Worm (Caenorhabditis elegans) whole organism, L4 larva: ENCODE measurements around the gene C08G9.1.

Experiments used
- T20F7.1 ChIP-seq: fragments of 200-800 bp; sonication (Bioruptor generic); optimal IDR thresholded peaks from 2 replicates; lab custom pipeline; 2018; ENCODE audit warnings: mild to moderate bottlenecking, missing genetic modification characterization, missing compliant biosample characterization
- T26A8.4 ChIP-seq: fragments of 200-800 bp; sonication (Bioruptor generic); IDR thresholded peaks from 2 replicates; pipeline ENCODE4 v1.3.6; 2022; ENCODE audit warnings: missing genetic modification characterization, missing compliant biosample characterization
- aha-1 ChIP-seq: fragments of 150-350 bp; peaks from one replicate; lab custom pipeline; 2014; ENCODE audit warnings: missing biosample characterization, missing genetic modification characterization
- ceh-20 ChIP-seq: fragments of 200-800 bp; sonication (Bioruptor generic); IDR thresholded peaks from 2 replicates; pipeline ENCODE4 v1.3.6; 2022; ENCODE audit warnings: missing genetic modification reagents, missing genetic modification characterization, missing compliant biosample characterization
- ceh-62 ChIP-seq: sonication (generic microtip); optimal IDR thresholded peaks from 2 replicates; lab custom pipeline; 2017; ENCODE audit warnings: missing biosample characterization, missing genetic modification characterization
- ces-1 ChIP-seq: fragments of 150-350 bp; sonication (generic microtip); optimal IDR thresholded peaks from 4 replicates; lab custom pipeline; 2014; ENCODE audit warnings: missing biosample characterization, missing genetic modification reagents, missing genetic modification characterization
- cey-2 ChIP-seq: sonication (generic microtip); optimal IDR thresholded peaks from 3 replicates; lab custom pipeline; 2017; ENCODE audit warnings: missing genetic modification characterization, mild to moderate bottlenecking, missing compliant biosample characterization, antibody characterized with exemption, borderline replicate concordance; ENCODE audit not compliant: insufficient read depth
- daf-12 ChIP-seq: fragments of 150-350 bp; optimal IDR thresholded peaks from 2 replicates; lab custom pipeline; 2014; ENCODE audit warnings: missing biosample characterization, missing genetic modification reagents, missing genetic modification characterization
- daf-16 ChIP-seq, 3 experiments: sonication (generic microtip); optimal IDR thresholded peaks; 2 replicates each; lab custom pipeline; 2016 to 2017; ENCODE audit warnings: missing genetic modification characterization in 3 of 3, missing genetic modification reagents in 3 of 3, mild to moderate bottlenecking in 2 of 3, missing compliant biosample characterization in 2 of 3, missing biosample characterization in 1 of 3, moderate library complexity in 1 of 3
- daf-19 ChIP-seq: fragments of 200-800 bp; sonication (Bioruptor generic); conservative IDR thresholded peaks from 2 replicates; pipeline ENCODE4 v1.3.6; 2022; ENCODE audit warnings: missing genetic modification characterization, missing compliant biosample characterization
- dmd-6 ChIP-seq: fragments of 200-800 bp; sonication (Bioruptor generic); IDR thresholded peaks from 2 replicates; pipeline ENCODE4 v1.3.6; 2022; ENCODE audit warnings: missing genetic modification reagents, missing genetic modification characterization, missing compliant biosample characterization
- dmd-8 ChIP-seq: fragments of 200-800 bp; sonication (Bioruptor generic); IDR thresholded peaks from 2 replicates; pipeline ENCODE4 v1.3.6; 2022; ENCODE audit warnings: missing genetic modification characterization, missing compliant biosample characterization
- dpl-1 ChIP-seq: fragments of 150-350 bp; optimal IDR thresholded peaks from 2 replicates; lab custom pipeline; 2014; ENCODE audit warnings: missing biosample characterization, missing genetic modification reagents, missing genetic modification characterization
- dve-1 ChIP-seq: sonication (generic microtip); optimal IDR thresholded peaks from 2 replicates; lab custom pipeline; 2017; ENCODE audit warnings: antibody characterized with exemption, mild to moderate bottlenecking, missing genetic modification characterization, missing compliant biosample characterization; ENCODE audit not compliant: insufficient read depth
- fkh-10 ChIP-seq: fragments of 150-350 bp; optimal IDR thresholded peaks from 2 replicates; lab custom pipeline; 2014; ENCODE audit warnings: missing biosample characterization, missing genetic modification reagents, missing genetic modification characterization
- fos-1 ChIP-seq: fragments of 150-350 bp; optimal IDR thresholded peaks from 2 replicates; lab custom pipeline; 2014; ENCODE audit warnings: missing biosample characterization, missing genetic modification characterization
- hif-1 ChIP-seq, 2 experiments: sonication (generic microtip); optimal IDR thresholded peaks; 2 replicates each; lab custom pipeline; 2016 to 2017; ENCODE audit warnings: missing compliant biosample characterization in 2 of 2, missing genetic modification characterization in 2 of 2, missing genetic modification reagents in 2 of 2, missing genotype in 2 of 2, mild to moderate bottlenecking in 1 of 2
- hlh-11 ChIP-seq: fragments of 200-800 bp; sonication (Bioruptor generic); optimal IDR thresholded peaks from 2 replicates; lab custom pipeline; 2018; ENCODE audit warnings: mild to moderate bottlenecking, missing genetic modification characterization, missing compliant biosample characterization
- hlh-30 ChIP-seq: sonication (generic microtip); optimal IDR thresholded peaks from 2 replicates; lab custom pipeline; 2017; ENCODE audit warnings: antibody characterized with exemption, mild to moderate bottlenecking, missing genetic modification characterization, missing compliant biosample characterization; ENCODE audit not compliant: insufficient read depth
- lin-1 ChIP-seq: fragments of 200-800 bp; sonication (Bioruptor generic); IDR thresholded peaks from 2 replicates; pipeline ENCODE4 v1.3.6; 2022; ENCODE audit warnings: missing genetic modification reagents, missing genetic modification characterization, missing compliant biosample characterization
- lin-38 ChIP-seq: fragments of 200-800 bp; sonication (Bioruptor generic); IDR thresholded peaks from 2 replicates; pipeline ENCODE4 v1.3.6; 2022; ENCODE audit warnings: missing genetic modification reagents, missing genetic modification characterization, missing compliant biosample characterization
- lin-39 ChIP-seq: fragments of 150-350 bp; optimal IDR thresholded peaks from 2 replicates; lab custom pipeline; 2014; ENCODE audit warnings: missing biosample characterization, missing genetic modification reagents, missing genetic modification characterization
- lsy-2 ChIP-seq, 2 experiments: fragments of 150-350 bp in 1 of 2; sonication (generic microtip) in 1 of 2; optimal IDR thresholded peaks; 2 replicates each; lab custom pipeline; 2014 to 2017; ENCODE audit warnings: missing biosample characterization in 2 of 2, missing genetic modification characterization in 2 of 2
- madf-9 ChIP-seq: fragments of 200-800 bp; sonication (Bioruptor generic); conservative IDR thresholded peaks from 2 replicates; pipeline ENCODE4 v1.3.6; 2022; ENCODE audit warnings: missing genetic modification reagents, missing genetic modification characterization, missing compliant biosample characterization
- mdl-1 ChIP-seq, 2 experiments: fragments of 150-350 bp in 1 of 2; sonication (generic microtip) in 1 of 2; optimal IDR thresholded peaks; 2 replicates each; lab custom pipeline; 2014 to 2017; ENCODE audit warnings: missing biosample characterization in 2 of 2, missing genetic modification characterization in 2 of 2
- mep-1 ChIP-seq: fragments of 150-350 bp; sonication (generic microtip); optimal IDR thresholded peaks from 3 replicates; lab custom pipeline; 2014; ENCODE audit warnings: missing biosample characterization, missing genetic modification characterization
- mes-2 ChIP-seq: sonication (generic microtip); optimal IDR thresholded peaks from 2 replicates; lab custom pipeline; 2016; ENCODE audit warnings: missing genotype, mild to moderate bottlenecking, missing genetic modification characterization, missing compliant biosample characterization; ENCODE audit not compliant: poor library complexity, severe bottlenecking
- mxl-2 ChIP-seq: fragments of 200-800 bp; sonication (Bioruptor generic); conservative IDR thresholded peaks from 2 replicates; pipeline ENCODE4 v1.3.6; 2022; ENCODE audit warnings: missing genetic modification reagents, missing genetic modification characterization, missing compliant biosample characterization
- mxl-3 ChIP-seq: fragments of 200-800 bp; sonication (Bioruptor generic); optimal IDR thresholded peaks from 2 replicates; lab custom pipeline; 2018; ENCODE audit warnings: mild to moderate bottlenecking, missing genetic modification characterization, missing compliant biosample characterization
- nhr-102 ChIP-seq: sonication (generic microtip); optimal IDR thresholded peaks from 2 replicates; lab custom pipeline; 2016; ENCODE audit warnings: mild to moderate bottlenecking, missing genetic modification characterization, moderate library complexity, missing compliant biosample characterization
- nhr-11 ChIP-seq: fragments of 150-350 bp; optimal IDR thresholded peaks from 2 replicates; lab custom pipeline; 2014; ENCODE audit warnings: missing biosample characterization, missing genetic modification characterization
- nhr-237 ChIP-seq: sonication (generic microtip); optimal IDR thresholded peaks from 2 replicates; lab custom pipeline; 2017; ENCODE audit warnings: missing biosample characterization, missing genetic modification characterization
- nhr-28 ChIP-seq: fragments of 150-350 bp; optimal IDR thresholded peaks from 2 replicates; lab custom pipeline; 2014; ENCODE audit warnings: missing biosample characterization, missing genetic modification characterization
- nhr-48 ChIP-seq: sonication (generic microtip); optimal IDR thresholded peaks from 2 replicates; lab custom pipeline; 2016; ENCODE audit warnings: mild to moderate bottlenecking, missing genetic modification characterization, missing compliant biosample characterization
- nhr-6 ChIP-seq: fragments of 150-350 bp; optimal IDR thresholded peaks from 2 replicates; lab custom pipeline; 2014; ENCODE audit warnings: missing biosample characterization, missing genetic modification characterization
- nhr-77 ChIP-seq: fragments of 150-350 bp; optimal IDR thresholded peaks from 2 replicates; lab custom pipeline; 2014; ENCODE audit warnings: missing biosample characterization, missing genetic modification characterization
- php-3 ChIP-seq: fragments of 200-800 bp; sonication (Bioruptor generic); IDR thresholded peaks from 2 replicates; pipeline ENCODE4 v1.3.6; 2022; ENCODE audit warnings: missing genetic modification reagents, missing genetic modification characterization, missing compliant biosample characterization
- pqm-1 ChIP-seq: sonication (generic microtip); optimal IDR thresholded peaks from 2 replicates; lab custom pipeline; 2017; ENCODE audit warnings: missing biosample characterization, missing genetic modification characterization
- saeg-2 ChIP-seq: fragments of 200-800 bp; sonication (Bioruptor generic); IDR thresholded peaks from 2 replicates; pipeline ENCODE4 v1.3.6; 2022; ENCODE audit warnings: missing genetic modification reagents, missing genetic modification characterization, missing compliant biosample characterization
- skn-1 ChIP-seq: fragments of 150-350 bp; optimal IDR thresholded peaks from 2 replicates; lab custom pipeline; 2014; ENCODE audit warnings: missing biosample characterization, missing genetic modification characterization
- tra-1 ChIP-seq: fragments of 200-800 bp; sonication (Bioruptor generic); IDR thresholded peaks from 2 replicates; pipeline ENCODE4 v1.3.6; 2022; ENCODE audit warnings: missing genetic modification reagents, missing genetic modification characterization, missing compliant biosample characterization
- unc-62 ChIP-seq, 3 experiments: fragments of 150-350 bp in 1 of 3; sonication (generic microtip); optimal IDR thresholded peaks in 2 of 3; peaks in 1 of 3; 1 replicate in 1 of 3; 2 replicates in 2 of 3; lab custom pipeline; 2014 to 2017; ENCODE audit warnings: missing biosample characterization in 3 of 3, missing genetic modification characterization in 3 of 3, missing genetic modification reagents in 3 of 3, missing genotype in 1 of 3
- zip-11 ChIP-seq: fragments of 200-800 bp; sonication (Bioruptor generic); IDR thresholded peaks from 2 replicates; pipeline ENCODE4 v1.3.6; 2022; ENCODE audit warnings: missing genetic modification characterization, missing compliant biosample characterization
- zip-2 ChIP-seq: fragments of 150-350 bp; optimal IDR thresholded peaks from 2 replicates; lab custom pipeline; 2014; ENCODE audit warnings: missing biosample characterization, missing genetic modification characterization
- ztf-7 ChIP-seq: fragments of 150-350 bp; optimal IDR thresholded peaks from 2 replicates; lab custom pipeline; 2014; ENCODE audit warnings: missing biosample characterization, missing genetic modification characterization

C08G9.1 gene

ce11 chrIV:7709701-7710100 is 51.1 kb downstream of the C08G9.1 start, which contains the start of the genes mrpl-1, emc-6 and mrps-24 (continued):
- TF ChIP-seq skn-1 (tag; lab: Kevin White, UChicago), result no peak
- no peak for TF ChIP-seq nhr-77 (tag; lab: Kevin White, UChicago)
- TF ChIP-seq nhr-48 (tag; lab: Kevin White, UChicago), result peak; percentile 23
- TF ChIP-seq dmd-8 (GFP tag; lab: Robert Waterston, UW), result no peak
- peak; percentile 84 for TF ChIP-seq mes-2 (tag; lab: Kevin White, UChicago)
- TF ChIP-seq aha-1 (tag; lab: Kevin White, UChicago), result no peak
- TF ChIP-seq daf-12 (tag; lab: Kevin White, UChicago), result no peak
- TF ChIP-seq dpl-1 (GFP tag; lab: Kevin White, UChicago), result peak; percentile 73
- no peak for TF ChIP-seq fos-1 (tag; lab: Kevin White, UChicago)
- TF ChIP-seq ces-1 (GFP tag; lab: Kevin White, UChicago), result peak; percentile 1
- peak; percentile 24 for TF ChIP-seq nhr-28
- TF ChIP-seq, all 104 proteins: peak for 18

- peak; percentile 58; the same call in 1 of the 2 replicates for TF ChIP-seq tra-1
- no peak for TF ChIP-seq fkh-10
- peak; percentile 2 for TF ChIP-seq ztf-7 (tag; lab: Kevin White, UChicago)
- no peak for TF ChIP-seq T26A8.4
- TF ChIP-seq hlh-30 (tag; lab: Kevin White, UChicago), result peak; percentile 23
- TF ChIP-seq dve-1 (tag; lab: Kevin White, UChicago), result peak; percentile 92
- no peak for TF ChIP-seq mxl-2
- peak; percentile 16 for TF ChIP-seq nhr-6 (tag; lab: Kevin White, UChicago)
- 0 out of 2 replicates have a peak, but pooled peaks have one; percentile 29 for TF ChIP-seq saeg-2 (GFP tag; lab: Robert Waterston, UW)
- TF ChIP-seq nhr-77 (tag; lab: Kevin White, UChicago), result peak; percentile 63
- peak; percentile 97 for TF ChIP-seq pqm-1 (tag; lab: Kevin White, UChicago)
- peak; percentile 17 for TF ChIP-seq mes-2 (tag; lab: Kevin White, UChicago)
- TF ChIP-seq lsy-2 (tag; optimal IDR thresholded peaks at IDR 0.05; lab: Kevin White, UChicago), result peak in 1 of 2 experiments; percentile 29
- TF ChIP-seq lin-39 (tag; lab: Kevin White, UChicago), result no peak
- TF ChIP-seq nhr-48 (tag; lab: Kevin White, UChicago), result peak; percentile 15
- no peak for TF ChIP-seq dpl-1 (GFP tag; lab: Kevin White, UChicago)
- TF ChIP-seq hlh-11, result peak; percentile 87
- TF ChIP-seq mep-1 (tag; lab: Kevin White, UChicago), result peak; percentile 54
- TF ChIP-seq unc-62 (GFP tag; optimal IDR thresholded peaks at IDR 0.05 in 1 of 2; lab: Kevin White, UChicago), result no peak
- no peak for TF ChIP-seq unc-62 (tag; optimal IDR thresholded peaks at IDR 0.05; lab: Kevin White, UChicago)
- no peak for TF ChIP-seq mdl-1 (tag; optimal IDR thresholded peaks at IDR 0.05; lab: Kevin White, UChicago)
- no peak for TF ChIP-seq nhr-11 (tag; lab: Kevin White, UChicago)
- TF ChIP-seq nhr-28, result peak; percentile 93
- peak; percentile 67 for TF ChIP-seq lin-1 (GFP tag; lab: Robert Waterston, UW)
- peak; percentile 50 for TF ChIP-seq lin-38 (GFP tag; lab: Robert Waterston, UW)
- peak; percentile 92 for TF ChIP-seq dmd-6 (GFP tag; lab: Robert Waterston, UW)
- TF ChIP-seq T20F7.1, result peak; percentile 51
- TF ChIP-seq nhr-102, result peak; percentile 40
- peak; percentile 81 for TF ChIP-seq php-3
- no peak for TF ChIP-seq daf-16 (GFP tag; optimal IDR thresholded peaks at IDR 0.05; lab: Kevin White, UChicago)
- TF ChIP-seq daf-16 (tag; optimal IDR thresholded peaks at IDR 0.05; lab: Kevin White, UChicago), result peak; percentile 80
- TF ChIP-seq mxl-3, result peak; percentile 26
These were observed 52.3 kb downstream of the C08G9.1 start, which contains the start of gene nhr-8 for ce11 chrIV:7710824-7711223. TSS of gene nhr-8 (plus strand) at chrIV:7710983.

DNA sequence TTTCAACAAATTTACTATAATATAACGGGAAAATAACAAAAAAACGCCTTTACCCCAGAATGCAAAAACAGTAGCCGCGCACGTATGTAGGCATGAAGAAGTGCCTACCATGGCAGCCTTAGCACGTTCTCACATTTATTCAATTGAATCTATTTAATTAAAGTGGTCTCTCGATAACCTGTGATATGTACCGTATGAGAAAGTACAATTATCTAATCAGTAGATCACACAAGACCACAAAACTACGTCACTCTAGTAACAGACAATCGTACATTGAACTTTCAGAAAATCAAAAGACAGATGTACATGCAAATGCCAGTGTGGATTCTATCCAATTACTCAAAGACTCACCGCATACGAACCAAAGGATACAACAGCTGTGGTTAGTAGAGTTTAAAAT is 53.7 kb downstream of the C08G9.1 start:
- TF ChIP-seq nhr-237 (tag; lab: Kevin White, UChicago) (no peak), zip-2 (tag; lab: Kevin White, UChicago) (no peak), daf-19 (no peak), hif-1 (tag; optimal IDR thresholded peaks at IDR 0.05; lab: Kevin White, UChicago) (no peak), dpl-1 (GFP tag; lab: Kevin White, UChicago) (no peak), pqm-1 (tag; lab: Kevin White, UChicago) (peak; percentile 3), nhr-28 (peak; percentile 3), ceh-62 (tag; lab: Kevin White, UChicago) (no peak), hlh-11 (peak; percentile 6), ztf-7 (tag; lab: Kevin White, UChicago) (no peak), aha-1 (tag; lab: Kevin White, UChicago) (peak; percentile 93), ceh-20 (GFP tag; lab: Robert Waterston, UW) (no peak), dve-1 (tag; lab: Kevin White, UChicago) (peak; percentile 39), madf-9 (GFP tag; lab: Robert Waterston, UW) (no peak), mxl-3 (no peak), zip-11 (GFP tag; lab: Robert Waterston, UW) (no peak), cey-2 (tag; lab: Kevin White, UChicago) (no peak), lin-38 (GFP tag; lab: Robert Waterston, UW) (no peak)
